Fruit fly (Drosophila melanogaster): Measurements from ENCODE around the gene CG43901.

DNA sequence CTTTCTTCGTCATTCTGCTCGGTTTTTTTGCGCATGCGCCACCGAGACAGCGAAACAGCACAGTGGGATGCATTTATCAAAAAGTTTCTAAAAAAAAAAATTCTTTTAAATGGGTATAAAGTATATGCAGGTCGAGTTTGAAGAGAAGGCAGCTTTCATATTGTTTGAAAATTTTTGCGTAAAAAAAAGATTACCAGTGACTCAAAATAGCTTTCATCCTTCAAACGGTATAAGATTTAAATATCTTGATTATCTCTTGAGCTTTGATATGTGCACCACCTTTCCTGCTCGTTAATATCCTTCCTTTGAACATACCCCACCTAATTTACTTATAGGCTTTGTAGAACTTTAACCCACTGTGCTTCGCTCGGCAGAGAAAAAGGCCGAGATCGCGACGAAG, 520 bp upstream of the CG43901 start:
- TF ChIP-seq GATAd (GFP tag; optimal IDR thresholded peaks at IDR 0.05) (no peak), dl (GFP tag; optimal IDR thresholded peaks at IDR 0.05; ENCODE audit: insufficient read depth in 1 of 2, partially characterized antibody in 2 of 2) (no peak), Myc (optimal IDR thresholded peaks at IDR 0.05) (no peak), CG9705 (GFP tag; optimal IDR thresholded peaks at IDR 0.05) (no peak), Abd-B (GFP tag; optimal IDR thresholded peaks at IDR 0.05) (no peak), fru (GFP tag; optimal IDR thresholded peaks at IDR 0.05) (peak; percentile 60)
